Worm (Caenorhabditis elegans) whole organism, L2 larva: ENCODE results near the gene xpo-1.

ENCODE experiments used
- C34F6.9 ChIP-seq: fragments of 150-350 bp; optimal IDR thresholded peaks from 2 replicates; lab custom pipeline; 2014; ENCODE audit warnings: missing biosample characterization, missing genetic modification characterization
- R02D3.7 ChIP-seq: fragments of 150-350 bp; optimal IDR thresholded peaks from 2 replicates; lab custom pipeline; 2014; ENCODE audit warnings: missing biosample characterization, missing genetic modification characterization
- Y55F3AM.14 ChIP-seq: fragments of 200-800 bp; sonication (Bioruptor generic); optimal IDR thresholded peaks from 2 replicates; lab custom pipeline; 2018; ENCODE audit warnings: mild to moderate bottlenecking, missing genetic modification characterization, missing compliant biosample characterization
- ZK546.5 ChIP-seq: sonication (generic microtip); optimal IDR thresholded peaks from 2 replicates; lab custom pipeline; 2017; ENCODE audit warnings: missing biosample characterization, missing genetic modification characterization
- alr-1 ChIP-seq: fragments of 150-350 bp; optimal IDR thresholded peaks from 2 replicates; lab custom pipeline; 2014; ENCODE audit warnings: missing biosample characterization, missing genetic modification characterization
- aly-2 ChIP-seq: fragments of 150-350 bp; optimal IDR thresholded peaks from 2 replicates; lab custom pipeline; 2014; ENCODE audit warnings: missing biosample characterization, missing genetic modification characterization
- ama-1 ChIP-seq: fragments of 150-350 bp; optimal IDR thresholded peaks from 2 replicates; lab custom pipeline; 2018; ENCODE audit warnings: inconsistent platforms
- ceh-16 ChIP-seq: fragments of 150-350 bp; optimal IDR thresholded peaks from 2 replicates; lab custom pipeline; 2014; ENCODE audit warnings: missing biosample characterization, missing genetic modification characterization
- ceh-82 ChIP-seq: fragments of 150-350 bp; optimal IDR thresholded peaks from 2 replicates; lab custom pipeline; 2014; ENCODE audit warnings: missing biosample characterization, missing genetic modification characterization
- crh-2 ChIP-seq: sonication (generic microtip); optimal IDR thresholded peaks from 2 replicates; lab custom pipeline; 2017; ENCODE audit warnings: missing biosample characterization, missing genetic modification characterization
- dmd-4 ChIP-seq: sonication (generic microtip); optimal IDR thresholded peaks from 2 replicates; lab custom pipeline; 2017; ENCODE audit warnings: missing biosample characterization, missing genetic modification characterization
- egl-27 ChIP-seq: sonication (generic microtip); optimal IDR thresholded peaks from 3 replicates; lab custom pipeline; 2017; ENCODE audit warnings: missing biosample characterization, missing genetic modification reagents, missing genetic modification characterization
- elt-1 ChIP-seq: fragments of 150-350 bp; optimal IDR thresholded peaks from 2 replicates; lab custom pipeline; 2014; ENCODE audit warnings: missing biosample characterization, missing genetic modification characterization
- elt-3 ChIP-seq: sonication (generic microtip); optimal IDR thresholded peaks from 2 replicates; lab custom pipeline; 2017; ENCODE audit warnings: missing biosample characterization, missing genetic modification characterization
- fos-1 ChIP-seq: fragments of 150-350 bp; optimal IDR thresholded peaks from 2 replicates; lab custom pipeline; 2014; ENCODE audit warnings: missing biosample characterization, missing genetic modification characterization
- lin-11 ChIP-seq: fragments of 150-350 bp; sonication (generic microtip); optimal IDR thresholded peaks from 2 replicates; lab custom pipeline; 2014; ENCODE audit warnings: missing biosample characterization, missing genetic modification characterization, inconsistent platforms, mixed read lengths
- lin-13 ChIP-seq: fragments of 150-350 bp; optimal IDR thresholded peaks from 2 replicates; lab custom pipeline; 2014; ENCODE audit warnings: missing biosample characterization, missing genetic modification reagents, missing genetic modification characterization
- lin-39 ChIP-seq: fragments of 150-350 bp; optimal IDR thresholded peaks from 2 replicates; lab custom pipeline; 2014; ENCODE audit warnings: missing biosample characterization, missing genetic modification reagents, missing genetic modification characterization
- lsy-2 ChIP-seq, 2 experiments: fragments of 150-350 bp in 1 of 2; sonication (generic microtip) in 1 of 2; optimal IDR thresholded peaks; 2 replicates each; lab custom pipeline; 2014 to 2017; ENCODE audit warnings: missing biosample characterization in 2 of 2, missing genetic modification characterization in 2 of 2
- mab-5 ChIP-seq: fragments of 150-350 bp; optimal IDR thresholded peaks from 2 replicates; lab custom pipeline; 2014; ENCODE audit warnings: missing biosample characterization, missing genetic modification characterization
- nhr-11 ChIP-seq: fragments of 150-350 bp; optimal IDR thresholded peaks from 2 replicates; lab custom pipeline; 2014; ENCODE audit warnings: missing biosample characterization, missing genetic modification characterization
- nhr-12 ChIP-seq: fragments of 150-350 bp; optimal IDR thresholded peaks from 2 replicates; lab custom pipeline; 2014; ENCODE audit warnings: missing biosample characterization, missing genetic modification characterization
- nhr-129 ChIP-seq: fragments of 150-350 bp; optimal IDR thresholded peaks from 2 replicates; lab custom pipeline; 2014; ENCODE audit warnings: missing biosample characterization, missing genetic modification characterization
- nhr-21 ChIP-seq: fragments of 150-350 bp; optimal IDR thresholded peaks from 2 replicates; lab custom pipeline; 2014; ENCODE audit warnings: missing biosample characterization, missing genetic modification characterization
- nhr-23 ChIP-seq: fragments of 150-350 bp; optimal IDR thresholded peaks from 2 replicates; lab custom pipeline; 2014; ENCODE audit warnings: missing biosample characterization, missing genetic modification reagents, missing genetic modification characterization
- nhr-25 ChIP-seq: fragments of 150-350 bp; sonication (generic microtip); optimal IDR thresholded peaks from 3 replicates; lab custom pipeline; 2014; ENCODE audit warnings: missing biosample characterization, missing genetic modification characterization
- nhr-6 ChIP-seq: fragments of 150-350 bp; optimal IDR thresholded peaks from 2 replicates; lab custom pipeline; 2014; ENCODE audit warnings: missing biosample characterization, missing genetic modification characterization
- nhr-77 ChIP-seq: fragments of 150-350 bp; optimal IDR thresholded peaks from 2 replicates; lab custom pipeline; 2014; ENCODE audit warnings: missing biosample characterization, missing genetic modification characterization
- peb-1 ChIP-seq: fragments of 150-350 bp; optimal IDR thresholded peaks from 2 replicates; lab custom pipeline; 2014; ENCODE audit warnings: missing biosample characterization, missing genetic modification characterization
- sem-4 ChIP-seq: fragments of 150-350 bp; optimal IDR thresholded peaks from 2 replicates; lab custom pipeline; 2014; ENCODE audit warnings: missing biosample characterization, missing genetic modification reagents, missing genetic modification characterization
- sma-9 ChIP-seq, 2 experiments: fragments of 150-350 bp in 1 of 2; sonication (generic microtip) in 1 of 2; optimal IDR thresholded peaks; 2 replicates each; lab custom pipeline; 2014 to 2016; ENCODE audit warnings: missing genetic modification characterization in 2 of 2, mild to moderate bottlenecking in 1 of 2, missing biosample characterization in 1 of 2, missing compliant biosample characterization in 1 of 2, missing genetic modification reagents in 1 of 2, moderate library complexity in 1 of 2
- snpc-4 ChIP-seq: fragments of 150-350 bp; optimal IDR thresholded peaks from 2 replicates; lab custom pipeline; 2014; ENCODE audit warnings: missing biosample characterization, missing genetic modification characterization
- unc-39 ChIP-seq: fragments of 150-350 bp; optimal IDR thresholded peaks from 2 replicates; lab custom pipeline; 2014; ENCODE audit warnings: missing biosample characterization, missing genetic modification characterization
- unc-55 ChIP-seq: fragments of 150-350 bp; sonication (generic microtip); optimal IDR thresholded peaks from 3 replicates; lab custom pipeline; 2014; ENCODE audit warnings: missing biosample characterization, missing genetic modification reagents, missing genetic modification characterization
- ztf-11 ChIP-seq: sonication (generic microtip); optimal IDR thresholded peaks from 2 replicates; lab custom pipeline; 2017; ENCODE audit warnings: missing biosample characterization, missing genetic modification characterization
- ztf-4 ChIP-seq: fragments of 150-350 bp; optimal IDR thresholded peaks from 2 replicates; lab custom pipeline; 2014; ENCODE audit warnings: missing biosample characterization, missing genetic modification characterization

Gene xpo-1

DNA sequence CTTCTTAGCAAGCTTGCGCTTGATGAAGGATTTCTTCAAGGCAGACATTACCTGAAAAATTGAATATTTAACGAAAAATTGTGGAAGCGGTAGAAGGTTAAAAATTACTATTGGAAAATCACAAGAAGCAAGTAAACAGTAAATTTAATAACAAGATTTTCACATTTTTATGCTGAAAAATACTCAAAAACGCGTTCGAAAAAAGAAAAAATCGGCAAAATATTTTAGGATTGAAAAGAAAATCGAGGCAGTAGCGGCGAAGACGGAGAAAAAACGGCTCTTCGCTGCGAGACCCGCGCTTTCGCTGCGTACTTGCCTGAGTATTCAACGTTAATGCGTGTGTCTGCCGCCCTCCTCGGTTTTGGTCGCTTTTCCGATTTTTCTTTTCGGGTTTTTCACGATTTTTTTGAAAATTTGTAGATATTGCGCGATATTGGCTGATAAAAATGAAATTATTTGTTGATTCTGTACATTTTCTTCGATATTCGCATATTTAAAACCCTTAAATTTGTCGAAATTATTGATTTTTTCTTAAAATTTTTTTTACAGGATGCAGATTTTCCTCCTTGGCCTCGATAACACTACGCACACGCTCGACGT, 28.7 kb upstream of the xpo-1 start, which contains the start of the genes rpl-39 and rps-30 (continued):
- TF ChIP-seq lsy-2 (tag; optimal IDR thresholded peaks at IDR 0.05; lab: Kevin White, UChicago) = peak; percentile 68 to 92
- TF ChIP-seq nhr-6 (tag; lab: Kevin White, UChicago) = no peak
- TF ChIP-seq nhr-25 (tag; lab: Kevin White, UChicago) = peak; percentile 78
- TF ChIP-seq aly-2 (tag; lab: Kevin White, UChicago) = no peak
- no peak for TF ChIP-seq alr-1 (tag; lab: Kevin White, UChicago)
- peak; percentile 69 for TF ChIP-seq mab-5 (tag; lab: Kevin White, UChicago)
- TF ChIP-seq elt-3 (tag; lab: Kevin White, UChicago) = no peak
- TF ChIP-seq ztf-11 = no peak
- TF ChIP-seq C34F6.9 = peak; percentile 87
- TF ChIP-seq nhr-21 (tag; lab: Kevin White, UChicago) = peak; percentile 73
- TF ChIP-seq unc-39 (tag; lab: Kevin White, UChicago) = no peak
- peak; percentile 98 for TF ChIP-seq unc-55
- no peak for TF ChIP-seq sem-4 (tag; lab: Kevin White, UChicago)
- no peak for TF ChIP-seq nhr-77 (tag; lab: Kevin White, UChicago)
- TF ChIP-seq elt-1 (tag; lab: Kevin White, UChicago) = no peak
- peak; percentile 78 for TF ChIP-seq lin-13 (GFP tag; lab: Kevin White, UChicago)

DNA sequence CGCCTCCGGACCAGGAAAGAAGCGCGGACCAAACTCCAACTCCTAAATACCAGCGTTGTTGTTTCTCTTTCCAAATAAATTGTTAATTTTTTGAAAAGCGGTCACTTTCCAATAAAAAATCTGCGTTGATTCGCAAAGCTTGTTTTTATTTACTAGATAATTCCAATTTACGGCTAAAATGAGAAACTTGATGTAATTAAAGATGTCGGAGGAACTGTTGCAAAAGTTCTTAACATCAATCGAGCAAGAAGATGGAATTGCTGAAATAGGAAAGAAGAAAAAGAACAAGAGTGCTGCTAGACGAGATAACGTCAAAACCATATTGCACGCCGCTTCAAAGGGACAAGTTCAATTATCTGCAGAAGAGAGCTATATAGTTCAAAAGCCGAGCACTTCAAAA, 27.8 kb upstream of the xpo-1 start, which contains the start of gene C26F1.3:
TSS of gene C26F1.3 (plus strand) at position 203 of the 400 bp plus-strand sequence.
- no peak for TF ChIP-seq nhr-11 (tag; lab: Kevin White, UChicago)
- no peak for TF ChIP-seq ztf-4
- TF ChIP-seq nhr-12 = no peak
- TF ChIP-seq snpc-4 (tag; lab: Kevin White, UChicago) = no peak
- TF ChIP-seq ama-1 (lab: Kevin White, UChicago) = no peak
- TF ChIP-seq nhr-129 (tag; lab: Kevin White, UChicago) = no peak
- TF ChIP-seq sem-4 (tag; lab: Kevin White, UChicago) = no peak
- TF ChIP-seq nhr-6 (tag; lab: Kevin White, UChicago) = no peak
- TF ChIP-seq R02D3.7 (tag; lab: Kevin White, UChicago) = no peak
- no peak for TF ChIP-seq aly-2 (tag; lab: Kevin White, UChicago)
- no peak for TF ChIP-seq peb-1 (tag; lab: Kevin White, UChicago)
- no peak for TF ChIP-seq lin-11 (tag; lab: Kevin White, UChicago)
- TF ChIP-seq nhr-23 (tag; lab: Kevin White, UChicago) = no peak
- no peak for TF ChIP-seq ZK546.5 (tag; lab: Kevin White, UChicago)

DNA sequence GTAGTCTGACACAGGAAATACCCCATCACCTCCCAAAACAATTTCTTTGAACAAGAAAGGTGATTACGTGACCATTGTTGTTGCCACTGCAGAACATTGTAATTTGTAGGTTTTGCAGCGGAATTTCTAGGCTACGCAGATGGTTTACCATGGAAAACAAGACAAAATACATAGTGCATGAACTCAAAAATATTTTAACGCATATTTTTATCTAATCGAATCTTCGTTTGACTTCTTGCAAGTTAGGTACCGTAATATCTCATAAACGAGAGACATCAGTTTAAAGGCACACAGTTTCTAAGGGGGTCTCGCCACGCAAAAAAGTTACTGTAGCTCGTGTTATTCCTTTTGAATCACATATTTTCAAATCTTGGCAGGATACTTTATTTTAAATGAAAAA, 25.9 kb upstream of the xpo-1 start:
- TF ChIP-seq lin-39 (tag; lab: Kevin White, UChicago) = no peak
- no peak for TF ChIP-seq Y55F3AM.14 (GFP tag; lab: Kevin White, UChicago)
- TF ChIP-seq egl-27 (tag; lab: Kevin White, UChicago) = no peak
- no peak for TF ChIP-seq ceh-82 (tag; lab: Kevin White, UChicago)
- TF ChIP-seq ama-1 (lab: Kevin White, UChicago) = no peak
- TF ChIP-seq ceh-16 (tag; lab: Kevin White, UChicago) = no peak
- TF ChIP-seq nhr-77 (tag; lab: Kevin White, UChicago) = no peak
- TF ChIP-seq crh-2 = no peak
- no peak for TF ChIP-seq fos-1
- TF ChIP-seq elt-1 (tag; lab: Kevin White, UChicago) = no peak
- TF ChIP-seq dmd-4 (tag; lab: Kevin White, UChicago) = no peak
- TF ChIP-seq sem-4 (tag; lab: Kevin White, UChicago) = no peak

DNA sequence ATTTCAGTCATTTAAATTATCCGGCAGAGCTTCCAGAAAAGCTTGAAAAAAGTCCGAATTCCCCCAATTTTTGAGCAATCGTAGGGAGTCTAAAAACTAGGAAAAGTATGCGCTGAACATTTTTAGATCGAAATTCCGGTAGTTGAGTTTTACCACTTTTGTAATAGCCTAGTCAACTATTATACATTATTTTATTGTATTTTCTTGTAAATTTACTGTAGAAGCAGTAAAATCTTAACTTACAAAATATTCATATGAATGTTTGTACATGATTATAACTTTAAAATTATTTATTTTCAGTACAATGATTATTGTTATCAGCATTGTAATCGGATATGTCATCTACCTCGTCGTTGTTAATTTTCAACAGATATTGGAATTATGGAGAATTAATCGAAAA, 23.4 kb upstream of the xpo-1 start, which contains the start of gene cyp-32A1:
TSS of gene cyp-32A1 (plus strand) at position 301 of the 400 bp plus-strand sequence.
- TF ChIP-seq sem-4 (tag; lab: Kevin White, UChicago) = no peak
- no peak for TF ChIP-seq sma-9 (GFP tag; optimal IDR thresholded peaks at IDR 0.05; lab: Kevin White, UChicago)
- TF ChIP-seq sma-9 (tag; optimal IDR thresholded peaks at IDR 0.05; lab: Kevin White, UChicago) = no peak
- TF ChIP-seq nhr-129 (tag; lab: Kevin White, UChicago) = no peak
- TF ChIP-seq lin-11 (tag; lab: Kevin White, UChicago) = no peak
- TF ChIP-seq, all 48 proteins: peak for 0
